Fruit fly (Drosophila melanogaster) whole organism, embryonic: ENCODE results near the gene CG7985.

Experiments used
- CG10462 ChIP-seq: fragments of 200-800 bp; sonication (Bioruptor generic); optimal IDR thresholded peaks from 2 replicates; lab custom pipeline; 2016; ENCODE audit warnings: missing biosample characterization, missing genetic modification characterization
- CG10959 ChIP-seq: fragments of 200-800 bp; sonication (Bioruptor generic); IDR thresholded peaks from 2 replicates; pipeline ENCODE4 v1.3.6; 2022; ENCODE audit warnings: missing biosample characterization, missing genetic modification characterization
- CG11247 ChIP-seq: fragments of 200-800 bp; sonication (Bioruptor generic); IDR thresholded peaks from 2 replicates; pipeline ENCODE4 v1.3.6; 2022; ENCODE audit warnings: missing biosample characterization, missing genetic modification characterization
- CG11504 ChIP-seq: fragments of 200-800 bp; sonication (Bioruptor generic); optimal IDR thresholded peaks from 3 replicates; lab custom pipeline; 2019; ENCODE audit warnings: missing biosample characterization, mild to moderate bottlenecking, missing genetic modification characterization, moderate library complexity
- CG12659 ChIP-seq: fragments of 200-800 bp; sonication (Bioruptor generic); optimal IDR thresholded peaks from 3 replicates; lab custom pipeline; 2017; ENCODE audit warnings: mild to moderate bottlenecking, missing biosample characterization, missing genetic modification reagents, missing genetic modification characterization
- CG12769 ChIP-seq: fragments of 200-800 bp; sonication (Bioruptor generic); optimal IDR thresholded peaks from 2 replicates; lab custom pipeline; 2019; ENCODE audit warnings: missing biosample characterization, mild to moderate bottlenecking, missing genetic modification characterization, moderate library complexity
- CG15479 ChIP-seq: fragments of 200-800 bp; sonication (Bioruptor generic); optimal IDR thresholded peaks from 3 replicates; lab custom pipeline; 2019; ENCODE audit warnings: missing biosample characterization, mild to moderate bottlenecking, missing genetic modification characterization, moderate library complexity
- CG31388 ChIP-seq: fragments of 200-800 bp; sonication (Bioruptor generic); optimal IDR thresholded peaks from 2 replicates; lab custom pipeline; 2016; ENCODE audit warnings: missing biosample characterization, missing genetic modification characterization
- CG31441 ChIP-seq: fragments of 200-800 bp; sonication (Bioruptor generic); IDR thresholded peaks from 2 replicates; pipeline ENCODE4 v1.3.6; 2022; ENCODE audit warnings: missing biosample characterization, missing genetic modification characterization
- CG3163 ChIP-seq: fragments of 200-800 bp; sonication (Bioruptor generic); optimal IDR thresholded peaks from 3 replicates; lab custom pipeline; 2016; ENCODE audit warnings: missing biosample characterization, missing genetic modification characterization
- CG32532 ChIP-seq: fragments of 200-800 bp; sonication (Bioruptor generic); IDR thresholded peaks from 2 replicates; pipeline ENCODE4 v1.3.6; 2022; ENCODE audit warnings: missing biosample characterization, missing genetic modification characterization
- CG4360 ChIP-seq: fragments of 200-800 bp; sonication (Bioruptor generic); IDR thresholded peaks from 2 replicates; pipeline ENCODE4 v1.3.6; 2022; ENCODE audit warnings: missing biosample characterization, missing genetic modification characterization
- CG6175 ChIP-seq: fragments of 200-800 bp; sonication (Bioruptor generic); IDR thresholded peaks from 3 replicates; pipeline ENCODE4 v1.3.6; 2022; ENCODE audit warnings: missing biosample characterization, missing genetic modification characterization
- CG8281 ChIP-seq: fragments of 200-800 bp; sonication (Bioruptor generic); optimal IDR thresholded peaks from 2 replicates; lab custom pipeline; 2018; ENCODE audit warnings: missing biosample characterization, mild to moderate bottlenecking, missing genetic modification characterization, moderate library complexity
- Dip2 ChIP-seq: fragments of 200-800 bp; sonication (Bioruptor generic); IDR thresholded peaks from 2 replicates; pipeline ENCODE4 v1.3.6; 2022; ENCODE audit warnings: missing biosample characterization, missing genetic modification characterization
- Eip74EF ChIP-seq, 2 experiments: fragments of 200-800 bp in 1 of 2; fragments of >200 bp in 1 of 2; sonication (Bioruptor generic) in 1 of 2; optimal IDR thresholded peaks; 2 replicates each; lab custom pipeline; 2017 to 2019; ENCODE audit warnings: missing biosample characterization in 2 of 2, missing genetic modification characterization in 2 of 2, mild to moderate bottlenecking in 1 of 2, moderate library complexity in 1 of 2
- Fer3 ChIP-seq: fragments of 200-800 bp; sonication (Bioruptor generic); optimal IDR thresholded peaks from 2 replicates; lab custom pipeline; 2018; ENCODE audit warnings: missing biosample characterization, mild to moderate bottlenecking, missing genetic modification characterization, moderate library complexity
- HmgZ ChIP-seq: fragments of 200-800 bp; sonication (Bioruptor generic); optimal IDR thresholded peaks from 2 replicates; lab custom pipeline; 2018; ENCODE audit warnings: missing biosample characterization, mild to moderate bottlenecking, missing genetic modification characterization
- Hr78 ChIP-seq, 2 experiments: fragments of 200-800 bp in 1 of 2; fragments of >200 bp in 1 of 2; sonication (Bioruptor generic) in 1 of 2; optimal IDR thresholded peaks; 2 replicates each; lab custom pipeline; 2017 to 2019; ENCODE audit warnings: missing biosample characterization in 2 of 2, missing genetic modification characterization in 2 of 2, mild to moderate bottlenecking in 1 of 2, moderate library complexity in 1 of 2
- MBD-R2 ChIP-seq: fragments of 200-800 bp; sonication (Bioruptor generic); IDR thresholded peaks from 2 replicates; pipeline ENCODE4 v1.3.6; 2022; ENCODE audit warnings: missing biosample characterization, missing genetic modification characterization
- Mes4 ChIP-seq: fragments of 200-800 bp; sonication (Bioruptor generic); optimal IDR thresholded peaks from 2 replicates; lab custom pipeline; 2016; ENCODE audit warnings: missing biosample characterization, missing genetic modification characterization
- NFAT ChIP-seq: fragments of 200-800 bp; sonication (Bioruptor generic); IDR thresholded peaks from 2 replicates; pipeline ENCODE4 v1.3.6; 2022; ENCODE audit warnings: missing biosample characterization, missing genetic modification characterization
- Nf-YC ChIP-seq: fragments of 200-800 bp; optimal IDR thresholded peaks from 3 replicates; lab custom pipeline; 2019; ENCODE audit warnings: missing biosample characterization, mild to moderate bottlenecking, missing genetic modification characterization, moderate library complexity
- Side ChIP-seq: fragments of 200-800 bp; sonication (Bioruptor generic); optimal IDR thresholded peaks from 2 replicates; lab custom pipeline; 2016; ENCODE audit warnings: missing biosample characterization, missing genetic modification characterization
- TFAM ChIP-seq: fragments of 200-800 bp; sonication (Bioruptor generic); optimal IDR thresholded peaks from 2 replicates; lab custom pipeline; 2017; ENCODE audit warnings: missing biosample characterization, missing genetic modification characterization, inconsistent platforms
- Taf1 ChIP-seq: fragments of 200-800 bp; sonication (Bioruptor generic); IDR thresholded peaks from 2 replicates; pipeline ENCODE4 v1.3.6; 2022; ENCODE audit warnings: missing biosample characterization, missing genetic modification characterization
- abd-A ChIP-seq: fragments of 200-800 bp; sonication (Bioruptor generic); optimal IDR thresholded peaks from 3 replicates; lab custom pipeline; 2019; ENCODE audit warnings: missing biosample characterization, mild to moderate bottlenecking, missing genetic modification characterization, moderate library complexity
- ac ChIP-seq: fragments of 200-800 bp; sonication (Bioruptor generic); optimal IDR thresholded peaks from 3 replicates; lab custom pipeline; 2017; ENCODE audit warnings: missing biosample characterization, mild to moderate bottlenecking, missing genetic modification characterization
- bcd ChIP-seq: fragments of 200-800 bp; sonication (Bioruptor generic); optimal IDR thresholded peaks from 2 replicates; lab custom pipeline; 2017; ENCODE audit warnings: missing biosample characterization, mild to moderate bottlenecking, missing genetic modification characterization
- btn ChIP-seq: fragments of 200-800 bp; sonication (Bioruptor generic); optimal IDR thresholded peaks from 2 replicates; lab custom pipeline; 2016; ENCODE audit warnings: missing biosample characterization, missing genetic modification characterization
- caup ChIP-seq: fragments of 200-800 bp; sonication (Bioruptor generic); optimal IDR thresholded peaks from 3 replicates; lab custom pipeline; 2017; ENCODE audit warnings: missing biosample characterization, mild to moderate bottlenecking, missing genetic modification characterization, moderate library complexity; ENCODE audit not compliant: severe bottlenecking
- dm ChIP-seq: fragments of 200-800 bp; sonication (Bioruptor generic); optimal IDR thresholded peaks from 3 replicates; lab custom pipeline; 2016; ENCODE audit warnings: missing biosample characterization, missing genetic modification characterization
- dysf ChIP-seq: fragments of 200-800 bp; sonication (Bioruptor generic); IDR thresholded peaks from 3 replicates; pipeline ENCODE4 v1.3.6; 2022; ENCODE audit warnings: missing biosample characterization, missing genetic modification characterization
- exex ChIP-seq: fragments of 200-800 bp; sonication (Bioruptor generic); optimal IDR thresholded peaks from 4 replicates; lab custom pipeline; 2018; ENCODE audit warnings: missing biosample characterization, mild to moderate bottlenecking, missing genetic modification characterization, moderate library complexity
- grau ChIP-seq: fragments of 200-800 bp; optimal IDR thresholded peaks from 3 replicates; lab custom pipeline; 2019; ENCODE audit warnings: missing biosample characterization, mild to moderate bottlenecking, missing genetic modification characterization, moderate library complexity
- jigr1 ChIP-seq: fragments of 200-800 bp; sonication (Bioruptor generic); IDR thresholded peaks from 3 replicates; pipeline ENCODE4 v1.3.6; 2022; ENCODE audit warnings: missing biosample characterization, missing genetic modification characterization
- luna ChIP-seq: fragments of 200-800 bp; sonication (Bioruptor generic); optimal IDR thresholded peaks from 2 replicates; lab custom pipeline; 2016; ENCODE audit warnings: missing biosample characterization, missing genetic modification characterization
- maf-S ChIP-seq: fragments of 200-800 bp; sonication (Bioruptor generic); optimal IDR thresholded peaks from 2 replicates; lab custom pipeline; 2016; ENCODE audit warnings: missing biosample characterization, missing genetic modification characterization
- odd ChIP-seq: fragments of 200-800 bp; sonication (Bioruptor generic); optimal IDR thresholded peaks from 2 replicates; lab custom pipeline; 2017; ENCODE audit warnings: missing biosample characterization, mild to moderate bottlenecking, missing genetic modification characterization
- pan ChIP-seq, 4 experiments: fragments of >200 bp in 3 of 4; fragments of 200-800 bp in 1 of 4; sonication (Bioruptor generic) in 1 of 4; optimal IDR thresholded peaks in 3 of 4; IDR thresholded peaks in 1 of 4; 2 replicates each; pipeline versions ENCODE4 v1.3.6 to Lab custom; 2017 to 2022; ENCODE audit warnings: missing biosample characterization in 2 of 4, missing genetic modification characterization in 2 of 4, mixed read lengths in 1 of 4
- pzg ChIP-seq: fragments of 200-800 bp; sonication (Bioruptor generic); optimal IDR thresholded peaks from 3 replicates; lab custom pipeline; 2018; ENCODE audit warnings: missing biosample characterization, mild to moderate bottlenecking, missing genetic modification characterization, moderate library complexity
- slou ChIP-seq: fragments of 200-800 bp; sonication (Bioruptor generic); optimal IDR thresholded peaks from 3 replicates; lab custom pipeline; 2016; ENCODE audit warnings: missing biosample characterization, missing genetic modification characterization
- so ChIP-seq: fragments of 200-800 bp; sonication (Bioruptor generic); IDR thresholded peaks from 3 replicates; pipeline ENCODE4 v1.3.6; 2022; ENCODE audit warnings: missing biosample characterization, missing genetic modification characterization
- sqz ChIP-seq: fragments of 200-800 bp; sonication (Bioruptor generic); optimal IDR thresholded peaks from 3 replicates; lab custom pipeline; 2018; ENCODE audit warnings: missing biosample characterization, mild to moderate bottlenecking, missing genetic modification characterization
- sr ChIP-seq: fragments of 200-800 bp; sonication (Bioruptor generic); IDR thresholded peaks from 3 replicates; pipeline ENCODE4 v1.3.6; 2022; ENCODE audit warnings: missing biosample characterization, missing genetic modification characterization
- unc-4 ChIP-seq: fragments of 200-800 bp; sonication (Bioruptor generic); IDR thresholded peaks from 2 replicates; pipeline ENCODE4 v1.3.6; 2022; ENCODE audit warnings: missing biosample characterization, missing genetic modification characterization; ENCODE audit not compliant: partially characterized antibody

CG7985 gene

DNA sequence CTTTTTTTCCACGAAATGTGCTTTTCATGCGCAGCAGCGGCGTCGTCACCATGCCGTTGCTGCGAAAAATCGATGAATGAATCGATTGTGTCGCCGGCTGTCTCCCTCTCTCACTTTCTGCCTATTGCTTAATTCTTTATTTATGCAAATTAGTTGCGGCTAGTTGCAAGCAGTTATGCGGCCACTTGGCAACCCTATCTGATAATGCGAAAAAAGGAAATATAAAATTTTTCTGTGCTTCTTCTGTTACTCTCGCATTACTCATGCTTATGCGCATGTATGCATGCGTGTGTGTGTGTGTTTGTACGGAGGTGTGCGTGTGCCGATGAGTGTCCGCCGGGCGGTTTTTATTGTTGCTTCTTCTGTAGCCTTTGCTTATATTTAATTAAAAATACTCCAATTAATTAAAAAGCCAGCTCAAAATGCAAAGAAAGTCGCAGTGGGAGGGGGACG, 44.1 kb downstream of the CG7985 start (continued):
- TF ChIP-seq sr, result no peak
- TF ChIP-seq MBD-R2 (GFP tag; lab: Robert Waterston, UW), result peak; percentile 37; the same call in 1 of the 2 replicates
- TF ChIP-seq CG31441 (GFP tag; lab: Robert Waterston, UW), result no peak
- TF ChIP-seq CG15479 (GFP tag; lab: Kevin White, UChicago), result no peak
- TF ChIP-seq HmgZ, result no peak
- TF ChIP-seq maf-S (GFP tag; lab: Kevin White, UChicago), result peak; percentile 13

dm6 chr3R:18244171-18245043, 44.8 kb downstream of the CG7985 start:
- TF ChIP-seq jigr1 (no peak), CG6175 (GFP tag; lab: Robert Waterston, UW) (peak; percentile 95), CG11504 (tag; lab: Kevin White, UChicago) (no peak), odd (GFP tag; lab: Kevin White, UChicago) (no peak), bcd (peak; percentile 4), slou (GFP tag; lab: Kevin White, UChicago) (no peak), CG32532 (peak; percentile 16; the same call in 1 of the 2 replicates), abd-A (tag; lab: Kevin White, UChicago) (peak; percentile 91), exex (peak; percentile 28), caup (GFP tag; lab: Kevin White, UChicago) (no peak), CG3163 (GFP tag; lab: Kevin White, UChicago) (peak; percentile 40), Mes4 (no peak), CG8281 (peak; percentile 88), dm (GFP tag; lab: Kevin White, UChicago) (no peak), Dip2 (no peak), luna (no peak), Eip74EF (GFP tag; optimal IDR thresholded peaks at IDR 0.05; lab: Kevin White, UChicago) (no peak), grau (tag; lab: Kevin White, UChicago) (peak; percentile 16), CG10462 (GFP tag; lab: Kevin White, UChicago) (no peak), Nf-YC (tag; lab: Kevin White, UChicago) (peak; percentile 74), Fer3 (tag; lab: Kevin White, UChicago) (no peak), CG31388 (GFP tag; lab: Kevin White, UChicago) (no peak), pzg (GFP tag; lab: Kevin White, UChicago) (peak; percentile 8), NFAT (GFP tag; lab: Robert Waterston, UW) (peak; percentile 54; the same call in 1 of the 2 replicates), CG12769 (tag; lab: Kevin White, UChicago) (peak; percentile 55), CG12659 (GFP tag; lab: Kevin White, UChicago) (peak; percentile 17), Hr78 (GFP tag; optimal IDR thresholded peaks at IDR 0.05; lab: Kevin White, UChicago) (peak in 1 of 2 experiments; percentile 59), ac (GFP tag; lab: Kevin White, UChicago) (no peak), CG11247 (GFP tag; lab: Robert Waterston, UW) (no peak), CG4360 (GFP tag; lab: Robert Waterston, UW) (peak; percentile 25; the same call in 1 of the 2 replicates), unc-4 (peak; percentile 36), TFAM (GFP tag; lab: Kevin White, UChicago) (no peak), pan (optimal IDR thresholded peaks at IDR 0.05; lab: Kevin White, UChicago) (no peak), pan (GFP tag; optimal IDR thresholded peaks at IDR 0.05 in 1 of 2, IDR thresholded peaks at IDR 0.05 in 1 of 2) (no peak), dysf (GFP tag; lab: Robert Waterston, UW) (peak; percentile 41; the same call in 1 of the 3 replicates), CG10959 (no peak), sqz (GFP tag; lab: Kevin White, UChicago) (peak; percentile 48), Side (no peak), Taf1 (GFP tag; lab: Robert Waterston, UW) (peak; percentile 23; the same call in 1 of the 2 replicates), so (0 out of 3 replicates have a peak, but pooled peaks have one; percentile 21), btn (no peak)
